Fruit fly (Drosophila melanogaster) whole organism, embryonic: ENCODE results near the gene PpD6.

Experiments used
- Asciz ChIP-seq: fragments of 200-800 bp; sonication (Bioruptor generic); optimal IDR thresholded peaks from 2 replicates; lab custom pipeline; 2017; ENCODE audit warnings: missing biosample characterization, mild to moderate bottlenecking, missing genetic modification characterization, missing genetic modification reagents
- Atf6 ChIP-seq: fragments of 200-800 bp; sonication (Bioruptor generic); IDR thresholded peaks from 2 replicates; pipeline ENCODE4 v1.3.6; 2022; ENCODE audit warnings: missing biosample characterization, missing genetic modification characterization
- BEAF-32 ChIP-seq: fragments of 200-800 bp; sonication (Bioruptor generic); optimal IDR thresholded peaks from 3 replicates; lab custom pipeline; 2017; ENCODE audit warnings: missing biosample characterization, missing genetic modification characterization, mild to moderate bottlenecking, moderate library complexity, missing genetic modification reagents
- CG10321 ChIP-seq: fragments of 200-800 bp; sonication (Bioruptor generic); IDR thresholded peaks from 2 replicates; pipeline ENCODE4 v1.3.6; 2022; ENCODE audit warnings: missing biosample characterization, missing genetic modification characterization
- CG10462 ChIP-seq: fragments of 200-800 bp; sonication (Bioruptor generic); optimal IDR thresholded peaks from 2 replicates; lab custom pipeline; 2016; ENCODE audit warnings: missing biosample characterization, missing genetic modification characterization
- CG12219 ChIP-seq: fragments of 200-800 bp; sonication (Bioruptor generic); optimal IDR thresholded peaks from 3 replicates; lab custom pipeline; 2018; ENCODE audit warnings: missing biosample characterization, mild to moderate bottlenecking, missing genetic modification characterization
- CG16863 ChIP-seq: fragments of 200-800 bp; sonication (Bioruptor generic); optimal IDR thresholded peaks from 3 replicates; lab custom pipeline; 2016; ENCODE audit warnings: missing biosample characterization, missing genetic modification characterization
- CG17361 ChIP-seq: fragments of 200-800 bp; sonication (Bioruptor generic); IDR thresholded peaks from 3 replicates; pipeline ENCODE4 v1.3.6; 2022; ENCODE audit warnings: missing biosample characterization, missing genetic modification characterization
- CG18262 ChIP-seq: fragments of 200-800 bp; optimal IDR thresholded peaks from 3 replicates; lab custom pipeline; 2019; ENCODE audit warnings: missing biosample characterization, mild to moderate bottlenecking, missing genetic modification characterization, moderate library complexity
- CG18619 ChIP-seq: fragments of 200-800 bp; sonication (Bioruptor generic); optimal IDR thresholded peaks from 3 replicates; lab custom pipeline; 2017; ENCODE audit warnings: missing biosample characterization, mild to moderate bottlenecking, missing genetic modification characterization
- CG3163 ChIP-seq: fragments of 200-800 bp; sonication (Bioruptor generic); optimal IDR thresholded peaks from 3 replicates; lab custom pipeline; 2016; ENCODE audit warnings: missing biosample characterization, missing genetic modification characterization
- CG32772 ChIP-seq: fragments of 200-800 bp; sonication (Bioruptor generic); IDR thresholded peaks from 2 replicates; pipeline ENCODE4 v1.3.6; 2022; ENCODE audit warnings: missing biosample characterization, missing genetic modification characterization
- CG33557 ChIP-seq: fragments of 200-800 bp; sonication (Bioruptor generic); optimal IDR thresholded peaks from 2 replicates; lab custom pipeline; 2019; ENCODE audit warnings: missing biosample characterization, mild to moderate bottlenecking, missing genetic modification characterization, moderate library complexity
- CG34224 ChIP-seq: fragments of 200-800 bp; sonication (Bioruptor generic); IDR thresholded peaks from 3 replicates; pipeline ENCODE4 v1.3.6; 2022; ENCODE audit warnings: missing biosample characterization, missing genetic modification characterization; ENCODE audit not compliant: partially characterized antibody
- CG3838 ChIP-seq: fragments of 200-800 bp; sonication (Bioruptor generic); optimal IDR thresholded peaks from 3 replicates; lab custom pipeline; 2016; ENCODE audit warnings: missing biosample characterization, missing genetic modification characterization
- CG42726 ChIP-seq: fragments of 200-800 bp; sonication (Bioruptor generic); IDR thresholded peaks from 2 replicates; pipeline ENCODE4 v1.3.6; 2022; ENCODE audit warnings: missing biosample characterization, missing genetic modification characterization; ENCODE audit not compliant: partially characterized antibody
- CG5180 ChIP-seq: fragments of 200-800 bp; sonication (Bioruptor generic); optimal IDR thresholded peaks from 3 replicates; lab custom pipeline; 2017; ENCODE audit warnings: missing biosample characterization, missing genetic modification characterization, mild to moderate bottlenecking, moderate library complexity, missing genetic modification reagents
- CG5953 ChIP-seq: fragments of 200-800 bp; sonication (Bioruptor generic); IDR thresholded peaks from 2 replicates; pipeline ENCODE4 v1.3.6; 2022; ENCODE audit warnings: missing biosample characterization, missing genetic modification characterization
- CG6791 ChIP-seq: fragments of 200-800 bp; sonication (Bioruptor generic); IDR thresholded peaks from 3 replicates; pipeline ENCODE4 v1.3.6; 2022; ENCODE audit warnings: missing biosample characterization, missing genetic modification characterization; ENCODE audit not compliant: partially characterized antibody
- CG7357 ChIP-seq: fragments of 200-800 bp; sonication (Bioruptor generic); IDR thresholded peaks from 3 replicates; pipeline ENCODE4 v1.3.6; 2022; ENCODE audit warnings: missing biosample characterization, missing genetic modification characterization
- CG7745 ChIP-seq: fragments of 200-800 bp; sonication (Bioruptor generic); optimal IDR thresholded peaks from 2 replicates; lab custom pipeline; 2018; ENCODE audit warnings: missing biosample characterization, mild to moderate bottlenecking, missing genetic modification characterization, moderate library complexity
- CG7963 ChIP-seq: fragments of 200-800 bp; sonication (Bioruptor generic); IDR thresholded peaks from 3 replicates; pipeline ENCODE4 v1.3.6; 2022; ENCODE audit warnings: missing biosample characterization, missing genetic modification characterization; ENCODE audit not compliant: partially characterized antibody
- CG7987 ChIP-seq: fragments of 200-800 bp; sonication (Bioruptor generic); optimal IDR thresholded peaks from 2 replicates; lab custom pipeline; 2018; ENCODE audit warnings: missing biosample characterization, mild to moderate bottlenecking, missing genetic modification characterization, moderate library complexity
- CG8478 ChIP-seq: fragments of >200 bp; optimal IDR thresholded peaks from 2 replicates; lab custom pipeline; 2018
- CrebB ChIP-seq: fragments of 200-800 bp; sonication (Bioruptor generic); optimal IDR thresholded peaks from 3 replicates; lab custom pipeline; 2018; ENCODE audit warnings: missing biosample characterization, mild to moderate bottlenecking, missing genetic modification characterization
- Dip3 ChIP-seq: fragments of 200-800 bp; sonication (Bioruptor generic); optimal IDR thresholded peaks from 3 replicates; lab custom pipeline; 2016; ENCODE audit warnings: missing biosample characterization, missing genetic modification characterization
- E2f1 ChIP-seq: fragments of 200-800 bp; sonication (Bioruptor generic); IDR thresholded peaks from 2 replicates; pipeline ENCODE4 v1.3.6; 2022; ENCODE audit warnings: missing biosample characterization, missing genetic modification characterization
- Ets65A ChIP-seq: fragments of 200-800 bp; sonication (Bioruptor generic); peaks from one replicate; lab custom pipeline; 2016; ENCODE audit warnings: missing biosample characterization, missing genetic modification characterization
- Gug ChIP-seq: fragments of 200-800 bp; sonication (Bioruptor generic); IDR thresholded peaks from 4 replicates; pipeline ENCODE4 v1.3.6; 2022; ENCODE audit warnings: missing biosample characterization, missing genetic modification characterization
- Kr ChIP-seq: fragments of 200-800 bp; sonication (Bioruptor generic); optimal IDR thresholded peaks from 2 replicates; lab custom pipeline; 2017; ENCODE audit warnings: missing biosample characterization, mild to moderate bottlenecking, missing genetic modification characterization
- NfI ChIP-seq: fragments of 200-800 bp; sonication (Bioruptor generic); optimal IDR thresholded peaks from 3 replicates; lab custom pipeline; 2018; ENCODE audit warnings: missing biosample characterization, mild to moderate bottlenecking, missing genetic modification characterization, moderate library complexity
- Optix ChIP-seq: fragments of 200-800 bp; sonication (Bioruptor generic); IDR thresholded peaks from 3 replicates; pipeline ENCODE4 v1.3.6; 2022; ENCODE audit warnings: missing biosample characterization, missing genetic modification characterization
- bab2 ChIP-seq: fragments of 200-800 bp; sonication (Bioruptor generic); optimal IDR thresholded peaks from 2 replicates; lab custom pipeline; 2016; ENCODE audit warnings: missing biosample characterization, missing genetic modification characterization
- bowl ChIP-seq: fragments of 200-800 bp; sonication (Bioruptor generic); IDR thresholded peaks from 2 replicates; pipeline ENCODE4 v1.3.6; 2022; ENCODE audit warnings: missing biosample characterization, missing genetic modification characterization
- crol ChIP-seq: fragments of 200-800 bp; sonication (Bioruptor generic); IDR thresholded peaks from 2 replicates; pipeline ENCODE4 v1.3.6; 2022; ENCODE audit warnings: missing biosample characterization, missing genetic modification characterization
- dimm ChIP-seq: fragments of 200-800 bp; sonication (Bioruptor generic); IDR thresholded peaks from 2 replicates; pipeline ENCODE4 v1.3.6; 2022; ENCODE audit warnings: missing biosample characterization, missing genetic modification characterization
- dm ChIP-seq: fragments of 200-800 bp; sonication (Bioruptor generic); optimal IDR thresholded peaks from 3 replicates; lab custom pipeline; 2016; ENCODE audit warnings: missing biosample characterization, missing genetic modification characterization
- gsb ChIP-seq: fragments of 200-800 bp; sonication (Bioruptor generic); IDR thresholded peaks from 2 replicates; pipeline ENCODE4 v1.3.6; 2022; ENCODE audit warnings: missing biosample characterization, missing genetic modification characterization
- kah ChIP-seq: fragments of 200-800 bp; sonication (Bioruptor generic); optimal IDR thresholded peaks from 2 replicates; lab custom pipeline; 2018; ENCODE audit warnings: missing biosample characterization, mild to moderate bottlenecking, missing genetic modification characterization
- luna ChIP-seq: fragments of 200-800 bp; sonication (Bioruptor generic); optimal IDR thresholded peaks from 2 replicates; lab custom pipeline; 2016; ENCODE audit warnings: missing biosample characterization, missing genetic modification characterization
- nmo ChIP-seq: fragments of 200-800 bp; sonication (Bioruptor generic); optimal IDR thresholded peaks from 2 replicates; lab custom pipeline; 2018; ENCODE audit warnings: missing biosample characterization, mild to moderate bottlenecking, missing genetic modification characterization, moderate library complexity
- pan ChIP-seq, 4 experiments: fragments of >200 bp in 3 of 4; fragments of 200-800 bp in 1 of 4; sonication (Bioruptor generic) in 1 of 4; optimal IDR thresholded peaks in 3 of 4; IDR thresholded peaks in 1 of 4; 2 replicates each; pipeline versions ENCODE4 v1.3.6 to Lab custom; 2017 to 2022; ENCODE audit warnings: missing biosample characterization in 2 of 4, missing genetic modification characterization in 2 of 4, mixed read lengths in 1 of 4
- pb ChIP-seq: fragments of 200-800 bp; sonication (Bioruptor generic); optimal IDR thresholded peaks from 3 replicates; lab custom pipeline; 2016; ENCODE audit warnings: missing biosample characterization, missing genetic modification characterization
- rib ChIP-seq: fragments of 200-800 bp; sonication (Bioruptor generic); IDR thresholded peaks from 2 replicates; pipeline ENCODE4 v1.3.6; 2022; ENCODE audit warnings: missing biosample characterization, missing genetic modification characterization
- sc ChIP-seq, 3 experiments: fragments of >200 bp in 2 of 3; fragments of 200-800 bp in 1 of 3; sonication (Bioruptor generic) in 1 of 3; optimal IDR thresholded peaks; 2 replicates in 2 of 3; 3 replicates in 1 of 3; lab custom pipeline; 2017; ENCODE audit warnings: mild to moderate bottlenecking in 1 of 3, missing biosample characterization in 1 of 3, missing genetic modification characterization in 1 of 3, missing genetic modification reagents in 1 of 3
- sd ChIP-seq: fragments of 200-800 bp; sonication (Bioruptor generic); optimal IDR thresholded peaks from 3 replicates; lab custom pipeline; 2018; ENCODE audit warnings: missing biosample characterization, mild to moderate bottlenecking, missing genetic modification characterization, moderate library complexity
- tgo ChIP-seq: fragments of 200-800 bp; sonication (Bioruptor generic); IDR thresholded peaks from 3 replicates; pipeline ENCODE4 v1.3.6; 2022; ENCODE audit warnings: missing biosample characterization, missing genetic modification characterization
- trem ChIP-seq: fragments of 200-800 bp; optimal IDR thresholded peaks from 3 replicates; lab custom pipeline; 2019; ENCODE audit warnings: missing biosample characterization, mild to moderate bottlenecking, missing genetic modification characterization, moderate library complexity
- vfl ChIP-seq: fragments of 200-800 bp; sonication (Bioruptor generic); optimal IDR thresholded peaks from 2 replicates; lab custom pipeline; 2016; ENCODE audit warnings: missing biosample characterization, missing genetic modification characterization
- wdn ChIP-seq: fragments of 200-800 bp; sonication (Bioruptor generic); IDR thresholded peaks from 2 replicates; pipeline ENCODE4 v1.3.6; 2022; ENCODE audit warnings: missing biosample characterization, missing genetic modification characterization
- zfh2 ChIP-seq: fragments of 200-800 bp; sonication (Bioruptor generic); optimal IDR thresholded peaks from 2 replicates; lab custom pipeline; 2016; ENCODE audit warnings: missing biosample characterization, missing genetic modification characterization

The PpD6 gene

dm6 chr2L:3105895-3106294 lies 3.6 kb upstream of the PpD6 start (continued):
- TF ChIP-seq CG17361 (GFP tag; lab: Robert Waterston, UW) (0 out of 3 replicates have a peak, but pooled peaks have one; percentile 36), CG12219 (GFP tag; lab: Kevin White, UChicago) (no peak), CG5953 (no peak), bowl (GFP tag; lab: Robert Waterston, UW) (no peak), nmo (GFP tag; lab: Kevin White, UChicago) (peak; percentile 49), pan (optimal IDR thresholded peaks at IDR 0.05; lab: Kevin White, UChicago) (no peak), pan (GFP tag; optimal IDR thresholded peaks at IDR 0.05 in 1 of 2, IDR thresholded peaks at IDR 0.05 in 1 of 2) (peak in 1 of 2 experiments; percentile 40), CG42726 (no peak), pb (no peak), CG7987 (no peak), zfh2 (GFP tag; lab: Kevin White, UChicago) (no peak), Optix (GFP tag; lab: Robert Waterston, UW) (peak; percentile 39; the same call in 1 of the 3 replicates), luna (GFP tag; lab: Kevin White, UChicago) (no peak), CG10462 (no peak), tgo (GFP tag; lab: Robert Waterston, UW) (no peak), CG32772 (no peak), trem (tag; lab: Kevin White, UChicago) (no peak), Atf6 (GFP tag; lab: Robert Waterston, UW) (no peak), CG16863 (GFP tag; lab: Kevin White, UChicago) (no peak), wdn (GFP tag; lab: Robert Waterston, UW) (no peak), CG18619 (no peak), kah (GFP tag; lab: Kevin White, UChicago) (no peak), CG10321 (GFP tag; lab: Robert Waterston, UW) (no peak), E2f1 (no peak), CrebB (tag; lab: Kevin White, UChicago) (no peak), crol (GFP tag; lab: Robert Waterston, UW) (no peak), CG7963 (GFP tag; lab: Robert Waterston, UW) (no peak), rib (GFP tag; lab: Robert Waterston, UW) (no peak), gsb (GFP tag; lab: Robert Waterston, UW) (no peak), CG7745 (tag; lab: Kevin White, UChicago) (no peak), CG18262 (tag; lab: Kevin White, UChicago) (peak; percentile 42), Ets65A (GFP tag; lab: Kevin White, UChicago) (peak; percentile 93), sc (optimal IDR thresholded peaks at IDR 0.05; lab: Kevin White, UChicago) (no peak), sc (GFP tag; optimal IDR thresholded peaks at IDR 0.05; lab: Kevin White, UChicago) (no peak), bab2 (GFP tag; lab: Kevin White, UChicago) (peak; percentile 4), CG3838 (no peak), sd (tag; lab: Kevin White, UChicago) (no peak), CG5180 (GFP tag; lab: Kevin White, UChicago) (no peak), dm (GFP tag; lab: Kevin White, UChicago) (no peak), Kr (GFP tag; lab: Kevin White, UChicago) (no peak), CG33557 (no peak), Dip3 (GFP tag; lab: Kevin White, UChicago) (no peak), CG6791 (GFP tag; lab: Robert Waterston, UW) (no peak), CG34224 (GFP tag; lab: Robert Waterston, UW) (no peak), NfI (GFP tag; lab: Kevin White, UChicago) (no peak), vfl (no peak), dimm (GFP tag; lab: Robert Waterston, UW) (no peak), Asciz (GFP tag; lab: Kevin White, UChicago) (peak; percentile 18), CG8478 (lab: Kevin White, UChicago) (no peak), CG3163 (GFP tag; lab: Kevin White, UChicago) (no peak), BEAF-32 (GFP tag; lab: Kevin White, UChicago) (no peak), CG7357 (GFP tag; lab: Robert Waterston, UW) (no peak), Gug (GFP tag; lab: Robert Waterston, UW) (peak; percentile 55; the same call in 3 of the 4 replicates)
